Fruit fly (Drosophila melanogaster) whole organism, embryonic: Measurements from ENCODE around the gene Xe7.
A peak's percentile ranks its signal among the peaks of the same experiment; 100 is the strongest.

Source experiments
- ATbp ChIP-seq: fragments of 200-800 bp; sonication (Bioruptor generic); optimal IDR thresholded peaks from 2 replicates; lab custom pipeline; 2017; ENCODE audit warnings: missing biosample characterization, mild to moderate bottlenecking, missing genetic modification characterization, missing genetic modification reagents
- Ada2b ChIP-seq: fragments of 200-800 bp; sonication (Bioruptor generic); IDR thresholded peaks from 2 replicates; pipeline ENCODE4 v1.3.6; 2022; ENCODE audit warnings: missing biosample characterization, missing genetic modification characterization
- CG11093 ChIP-seq: fragments of 200-800 bp; sonication (Bioruptor generic); IDR thresholded peaks from 3 replicates; pipeline ENCODE4 v1.3.6; 2022; ENCODE audit warnings: missing biosample characterization, missing genetic modification characterization
- CG11398 ChIP-seq: fragments of 200-800 bp; sonication (Bioruptor generic); optimal IDR thresholded peaks from 2 replicates; lab custom pipeline; 2016; ENCODE audit warnings: missing biosample characterization, missing genetic modification characterization
- CG11696 ChIP-seq: fragments of 200-800 bp; sonication (Bioruptor generic); IDR thresholded peaks from 2 replicates; pipeline ENCODE4 v1.3.6; 2022; ENCODE audit warnings: missing biosample characterization, missing genetic modification characterization
- CG12219 ChIP-seq: fragments of 200-800 bp; sonication (Bioruptor generic); optimal IDR thresholded peaks from 3 replicates; lab custom pipeline; 2018; ENCODE audit warnings: missing biosample characterization, mild to moderate bottlenecking, missing genetic modification characterization
- CG12236 ChIP-seq: fragments of 200-800 bp; sonication (Bioruptor generic); optimal IDR thresholded peaks from 2 replicates; lab custom pipeline; 2016; ENCODE audit warnings: missing biosample characterization, missing genetic modification characterization
- CG1233 ChIP-seq: fragments of 200-800 bp; sonication (Bioruptor generic); optimal IDR thresholded peaks from 4 replicates; lab custom pipeline; 2018; ENCODE audit warnings: missing biosample characterization, mild to moderate bottlenecking, missing genetic modification characterization
- CG12942 ChIP-seq: fragments of 200-800 bp; sonication (Bioruptor generic); optimal IDR thresholded peaks from 3 replicates; lab custom pipeline; 2016; ENCODE audit warnings: missing biosample characterization, missing genetic modification characterization
- CG13624 ChIP-seq: fragments of 200-800 bp; sonication (Bioruptor generic); optimal IDR thresholded peaks from 2 replicates; lab custom pipeline; 2016; ENCODE audit warnings: missing biosample characterization, missing genetic modification characterization
- CG14014 ChIP-seq: fragments of 200-800 bp; sonication (Bioruptor generic); IDR thresholded peaks from 2 replicates; pipeline ENCODE4 v1.3.6; 2022; ENCODE audit warnings: missing biosample characterization, missing genetic modification characterization
- CG14965 ChIP-seq: fragments of 200-800 bp; sonication (Bioruptor generic); optimal IDR thresholded peaks from 2 replicates; lab custom pipeline; 2016; ENCODE audit warnings: missing biosample characterization, missing genetic modification characterization, borderline replicate concordance
- CG1832 ChIP-seq: fragments of 200-800 bp; sonication (Bioruptor generic); optimal IDR thresholded peaks from 2 replicates; lab custom pipeline; 2017; ENCODE audit warnings: missing biosample characterization, mild to moderate bottlenecking, missing genetic modification characterization, inconsistent platforms
- CG33213 ChIP-seq: fragments of 200-800 bp; sonication (Bioruptor generic); optimal IDR thresholded peaks from 3 replicates; lab custom pipeline; 2016; ENCODE audit warnings: missing biosample characterization, missing genetic modification characterization
- CG3407 ChIP-seq: fragments of 200-800 bp; sonication (Bioruptor generic); optimal IDR thresholded peaks from 2 replicates; lab custom pipeline; 2018; ENCODE audit warnings: missing biosample characterization, mild to moderate bottlenecking, missing genetic modification characterization
- CG43689 ChIP-seq: fragments of 200-800 bp; sonication (Bioruptor generic); IDR thresholded peaks from 2 replicates; pipeline ENCODE4 v1.3.6; 2022; ENCODE audit warnings: missing biosample characterization, missing genetic modification characterization
- CG4404 ChIP-seq: fragments of 200-800 bp; sonication (Bioruptor generic); IDR thresholded peaks from 2 replicates; pipeline ENCODE4 v1.3.6; 2022; ENCODE audit warnings: missing biosample characterization, missing genetic modification characterization
- CG7271 ChIP-seq: fragments of 200-800 bp; sonication (Bioruptor generic); optimal IDR thresholded peaks from 2 replicates; lab custom pipeline; 2018; ENCODE audit warnings: missing biosample characterization, mild to moderate bottlenecking, missing genetic modification characterization, moderate library complexity
- CG7372 ChIP-seq: fragments of 200-800 bp; sonication (Bioruptor generic); IDR thresholded peaks from 2 replicates; pipeline ENCODE4 v1.3.6; 2022; ENCODE audit warnings: missing biosample characterization, missing genetic modification characterization
- CG7839 ChIP-seq: fragments of 200-800 bp; sonication (Bioruptor generic); optimal IDR thresholded peaks from 3 replicates; lab custom pipeline; 2018; ENCODE audit warnings: missing biosample characterization, mild to moderate bottlenecking, missing genetic modification characterization, moderate library complexity
- CG9437 ChIP-seq: fragments of 200-800 bp; sonication (Bioruptor generic); optimal IDR thresholded peaks from 2 replicates; lab custom pipeline; 2018; ENCODE audit warnings: missing biosample characterization, mild to moderate bottlenecking, missing genetic modification characterization
- CG9817 ChIP-seq: fragments of 200-800 bp; sonication (Bioruptor generic); optimal IDR thresholded peaks from 2 replicates; lab custom pipeline; 2018; ENCODE audit warnings: missing biosample characterization, mild to moderate bottlenecking, missing genetic modification characterization, moderate library complexity
- CG9932 ChIP-seq: fragments of 200-800 bp; sonication (Bioruptor generic); IDR thresholded peaks from 2 replicates; pipeline ENCODE4 v1.3.6; 2022; ENCODE audit warnings: missing biosample characterization, missing genetic modification characterization
- CkIIα-i1 ChIP-seq: fragments of 200-800 bp; sonication (Bioruptor generic); IDR thresholded peaks from 2 replicates; pipeline ENCODE4 v1.3.6; 2022; ENCODE audit warnings: missing biosample characterization, missing genetic modification characterization
- Dad ChIP-seq: fragments of 200-800 bp; sonication (Bioruptor generic); optimal IDR thresholded peaks from 3 replicates; lab custom pipeline; 2016; ENCODE audit warnings: missing biosample characterization, missing genetic modification characterization
- ERR ChIP-seq: fragments of 200-800 bp; sonication (Bioruptor generic); optimal IDR thresholded peaks from 2 replicates; lab custom pipeline; 2016; ENCODE audit warnings: missing biosample characterization, missing genetic modification characterization
- H15 ChIP-seq: fragments of 200-800 bp; sonication (Bioruptor generic); IDR thresholded peaks from 3 replicates; pipeline ENCODE4 v1.3.6; 2022; ENCODE audit warnings: missing biosample characterization, missing genetic modification characterization
- HLH54F ChIP-seq: fragments of 200-800 bp; sonication (Bioruptor generic); optimal IDR thresholded peaks from 3 replicates; lab custom pipeline; 2016; ENCODE audit warnings: missing biosample characterization, missing genetic modification characterization
- NC2β ChIP-seq: fragments of 200-800 bp; sonication (Bioruptor generic); optimal IDR thresholded peaks from 2 replicates; lab custom pipeline; 2016; ENCODE audit warnings: missing biosample characterization, missing genetic modification characterization
- NK7.1 ChIP-seq: fragments of 200-800 bp; sonication (Bioruptor generic); optimal IDR thresholded peaks from 3 replicates; lab custom pipeline; 2016; ENCODE audit warnings: missing biosample characterization, missing genetic modification characterization
- Nf-YC ChIP-seq: fragments of 200-800 bp; optimal IDR thresholded peaks from 3 replicates; lab custom pipeline; 2019; ENCODE audit warnings: missing biosample characterization, mild to moderate bottlenecking, missing genetic modification characterization, moderate library complexity
- Ptx1 ChIP-seq: fragments of 200-800 bp; sonication (Bioruptor generic); IDR thresholded peaks from 2 replicates; pipeline ENCODE4 v1.3.6; 2022; ENCODE audit warnings: missing biosample characterization, missing genetic modification characterization
- Rx ChIP-seq: fragments of 200-800 bp; sonication (Bioruptor generic); IDR thresholded peaks from 2 replicates; pipeline ENCODE4 v1.3.6; 2022; ENCODE audit warnings: missing biosample characterization, missing genetic modification characterization
- Six4 ChIP-seq: fragments of 200-800 bp; sonication (Bioruptor generic); optimal IDR thresholded peaks from 2 replicates; lab custom pipeline; 2016; ENCODE audit warnings: missing biosample characterization, missing genetic modification characterization
- Vsx1 ChIP-seq: fragments of 200-800 bp; sonication (Bioruptor generic); optimal IDR thresholded peaks from 2 replicates; lab custom pipeline; 2017; ENCODE audit warnings: missing biosample characterization, mild to moderate bottlenecking, missing genetic modification characterization, missing genetic modification reagents
- YL-1 ChIP-seq: fragments of 200-800 bp; sonication (Bioruptor generic); optimal IDR thresholded peaks from 3 replicates; lab custom pipeline; 2017; ENCODE audit warnings: missing biosample characterization, mild to moderate bottlenecking, missing genetic modification characterization
- ab ChIP-seq: fragments of 200-800 bp; sonication (Bioruptor generic); optimal IDR thresholded peaks from 2 replicates; lab custom pipeline; 2016; ENCODE audit warnings: missing biosample characterization, missing genetic modification characterization
- cwo ChIP-seq: fragments of 200-800 bp; sonication (Bioruptor generic); optimal IDR thresholded peaks from 3 replicates; lab custom pipeline; 2017; ENCODE audit warnings: missing biosample characterization, missing genetic modification characterization, mild to moderate bottlenecking, moderate library complexity, missing genetic modification reagents
- gcm ChIP-seq: fragments of 200-800 bp; sonication (Bioruptor generic); optimal IDR thresholded peaks from 2 replicates; lab custom pipeline; 2019; ENCODE audit warnings: missing biosample characterization, mild to moderate bottlenecking, missing genetic modification characterization, moderate library complexity
- h ChIP-seq: fragments of >200 bp; optimal IDR thresholded peaks from 2 replicates; lab custom pipeline; 2017
- jumu ChIP-seq: fragments of 200-800 bp; sonication (Bioruptor generic); optimal IDR thresholded peaks from 3 replicates; lab custom pipeline; 2016; ENCODE audit warnings: missing biosample characterization, missing genetic modification characterization
- mld ChIP-seq: fragments of 200-800 bp; sonication (Bioruptor generic); IDR thresholded peaks from 3 replicates; pipeline ENCODE4 v1.3.6; 2022; ENCODE audit warnings: missing biosample characterization, missing genetic modification characterization; ENCODE audit not compliant: partially characterized antibody
- pfk ChIP-seq: fragments of 200-800 bp; sonication (Bioruptor generic); optimal IDR thresholded peaks from 2 replicates; lab custom pipeline; 2018; ENCODE audit warnings: missing biosample characterization, mild to moderate bottlenecking, missing genetic modification characterization, moderate library complexity
- rib ChIP-seq: fragments of 200-800 bp; sonication (Bioruptor generic); IDR thresholded peaks from 2 replicates; pipeline ENCODE4 v1.3.6; 2022; ENCODE audit warnings: missing biosample characterization, missing genetic modification characterization
- salm ChIP-seq: fragments of 200-800 bp; sonication (Bioruptor generic); optimal IDR thresholded peaks from 2 replicates; lab custom pipeline; 2018; ENCODE audit warnings: missing biosample characterization, mild to moderate bottlenecking, missing genetic modification characterization
- slp2 ChIP-seq: fragments of 200-800 bp; sonication (Bioruptor generic); optimal IDR thresholded peaks from 2 replicates; lab custom pipeline; 2016; ENCODE audit warnings: missing biosample characterization, missing genetic modification characterization
- tin ChIP-seq: fragments of 200-800 bp; sonication (Bioruptor generic); optimal IDR thresholded peaks from 3 replicates; lab custom pipeline; 2016; ENCODE audit warnings: missing biosample characterization, missing genetic modification characterization
- zen ChIP-seq: fragments of 200-800 bp; sonication (Bioruptor generic); optimal IDR thresholded peaks from 3 replicates; lab custom pipeline; 2018; ENCODE audit warnings: missing biosample characterization, mild to moderate bottlenecking, missing genetic modification characterization, moderate library complexity
- zf30C ChIP-seq: fragments of 200-800 bp; sonication (Bioruptor generic); optimal IDR thresholded peaks from 3 replicates; lab custom pipeline; 2018; ENCODE audit warnings: missing biosample characterization, mild to moderate bottlenecking, missing genetic modification characterization
- zfh2 ChIP-seq: fragments of 200-800 bp; sonication (Bioruptor generic); optimal IDR thresholded peaks from 2 replicates; lab custom pipeline; 2016; ENCODE audit warnings: missing biosample characterization, missing genetic modification characterization

Gene Xe7

dm6 chr3R:5636519-5637430 lies 32.4 kb downstream of the Xe7 start, which contains the start of the genes CG31548 and CG12170 (continued):
- no peak for TF ChIP-seq H15 (GFP tag; lab: Robert Waterston, UW)
- no peak for TF ChIP-seq Dad (GFP tag; lab: Kevin White, UChicago)
- no peak for TF ChIP-seq slp2 (GFP tag; lab: Kevin White, UChicago)
- TF ChIP-seq gcm, result peak; percentile 50
- no peak for TF ChIP-seq pfk (GFP tag; lab: Kevin White, UChicago)
- TF ChIP-seq CG11398, result no peak
- no peak for TF ChIP-seq CG1832 (GFP tag; lab: Kevin White, UChicago)
- peak; percentile 64 for TF ChIP-seq Six4 (GFP tag; lab: Kevin White, UChicago)
- TF ChIP-seq ATbp (GFP tag; lab: Kevin White, UChicago), result no peak
- peak; percentile 15 for TF ChIP-seq zen (tag; lab: Kevin White, UChicago)
- no peak for TF ChIP-seq Vsx1 (GFP tag; lab: Kevin White, UChicago)
- no peak for TF ChIP-seq ab (GFP tag; lab: Kevin White, UChicago)
- no peak for TF ChIP-seq ERR (GFP tag; lab: Kevin White, UChicago)
- no peak for TF ChIP-seq CG1233 (GFP tag; lab: Kevin White, UChicago)
- no peak for TF ChIP-seq h (lab: Kevin White, UChicago)
- peak; percentile 46; the same call in 1 of the 2 replicates for TF ChIP-seq CG14014 (GFP tag; lab: Robert Waterston, UW)
- peak; percentile 54 for TF ChIP-seq CG12942 (GFP tag; lab: Kevin White, UChicago)
- TF ChIP-seq CG11696 (GFP tag; lab: Robert Waterston, UW), result no peak
- TF ChIP-seq NC2β (GFP tag; lab: Kevin White, UChicago), result peak; percentile 22
- no peak for TF ChIP-seq CG11093
- no peak for TF ChIP-seq jumu (GFP tag; lab: Kevin White, UChicago)
- no peak for TF ChIP-seq zfh2 (GFP tag; lab: Kevin White, UChicago)
- 0 out of 2 replicates have a peak, but pooled peaks have one; percentile 26 for TF ChIP-seq Ada2b
- TF ChIP-seq CG7372 (GFP tag; lab: Robert Waterston, UW), result no peak
- no peak for TF ChIP-seq CkIIα-i1 (GFP tag; lab: Robert Waterston, UW)
- peak; percentile 36; the same call in 1 of the 2 replicates for TF ChIP-seq Ptx1 (GFP tag; lab: Robert Waterston, UW)
- no peak for TF ChIP-seq NK7.1
- peak; percentile 95 for TF ChIP-seq CG9437
- no peak for TF ChIP-seq cwo (GFP tag; lab: Kevin White, UChicago)
- no peak for TF ChIP-seq Nf-YC
- TF ChIP-seq mld (GFP tag; lab: Robert Waterston, UW), result no peak
- no peak for TF ChIP-seq CG3407 (GFP tag; lab: Kevin White, UChicago)
- TF ChIP-seq CG14965 (GFP tag; lab: Kevin White, UChicago), result no peak
- TF ChIP-seq tin (GFP tag; lab: Kevin White, UChicago), result peak; percentile 29
- TF ChIP-seq CG4404 (GFP tag; lab: Robert Waterston, UW), result no peak
- peak; percentile 15 for TF ChIP-seq YL-1 (GFP tag; lab: Kevin White, UChicago)
- TF ChIP-seq CG13624 (GFP tag; lab: Kevin White, UChicago), result peak; percentile 32
- TF ChIP-seq CG9932 (GFP tag; lab: Robert Waterston, UW), result no peak
- TF ChIP-seq CG43689 (GFP tag; lab: Robert Waterston, UW), result no peak
- TF ChIP-seq salm (tag; lab: Kevin White, UChicago), result no peak
- no peak for TF ChIP-seq HLH54F (GFP tag; lab: Kevin White, UChicago)
- no peak for TF ChIP-seq CG7839 (tag; lab: Kevin White, UChicago)
- no peak for TF ChIP-seq CG7271
- TF ChIP-seq CG9817, result no peak
- no peak for TF ChIP-seq rib
- TF ChIP-seq zf30C (GFP tag; lab: Kevin White, UChicago), result no peak
- TF ChIP-seq CG33213, result no peak
- no peak for TF ChIP-seq CG12219
- no peak for TF ChIP-seq CG12236 (GFP tag; lab: Kevin White, UChicago)
- TF ChIP-seq Rx (GFP tag; lab: Robert Waterston, UW), result no peak; the same call in 1 of the 2 replicates
